Worm (Caenorhabditis elegans) whole organism, L1 larva: ENCODE results near the gene E02C12.8.

Source experiments
- F16B12.6 ChIP-seq: fragments of 150-350 bp; optimal IDR thresholded peaks from 2 replicates; lab custom pipeline; 2014; ENCODE audit warnings: missing biosample characterization, missing genetic modification characterization
- alr-1 ChIP-seq: fragments of 200-800 bp; sonication (Bioruptor generic); optimal IDR thresholded peaks from 2 replicates; lab custom pipeline; 2018; ENCODE audit warnings: borderline replicate concordance, mild to moderate bottlenecking, missing genetic modification characterization, missing compliant biosample characterization
- ama-1 ChIP-seq: fragments of 150-350 bp; optimal IDR thresholded peaks from 2 replicates; lab custom pipeline; 2014
- ceh-82 ChIP-seq, 3 experiments: fragments of 150-350 bp in 1 of 3; sonication (generic microtip) in 2 of 3; optimal IDR thresholded peaks; 2 replicates each; lab custom pipeline; 2014 to 2017; ENCODE audit warnings: missing biosample characterization in 3 of 3, missing genetic modification characterization in 3 of 3
- isw-1 ChIP-seq: fragments of 200-800 bp; sonication (Bioruptor generic); IDR thresholded peaks from 2 replicates; pipeline ENCODE4 v1.3.6; 2022; ENCODE audit warnings: missing genetic modification characterization, missing compliant biosample characterization
- nhr-28 ChIP-seq: fragments of 150-350 bp; optimal IDR thresholded peaks from 2 replicates; lab custom pipeline; 2014; ENCODE audit warnings: missing biosample characterization, missing genetic modification characterization
- nhr-76 ChIP-seq: sonication (generic microtip); optimal IDR thresholded peaks from 2 replicates; lab custom pipeline; 2017; ENCODE audit warnings: missing biosample characterization, missing genetic modification characterization
- swsn-7 ChIP-seq: sonication (generic microtip); optimal IDR thresholded peaks from 2 replicates; lab custom pipeline; 2016; ENCODE audit warnings: missing genetic modification characterization, missing compliant biosample characterization
- tbx-2 ChIP-seq: sonication (generic microtip); optimal IDR thresholded peaks from 2 replicates; lab custom pipeline; 2016; ENCODE audit warnings: missing genetic modification characterization, missing compliant biosample characterization

DNA sequence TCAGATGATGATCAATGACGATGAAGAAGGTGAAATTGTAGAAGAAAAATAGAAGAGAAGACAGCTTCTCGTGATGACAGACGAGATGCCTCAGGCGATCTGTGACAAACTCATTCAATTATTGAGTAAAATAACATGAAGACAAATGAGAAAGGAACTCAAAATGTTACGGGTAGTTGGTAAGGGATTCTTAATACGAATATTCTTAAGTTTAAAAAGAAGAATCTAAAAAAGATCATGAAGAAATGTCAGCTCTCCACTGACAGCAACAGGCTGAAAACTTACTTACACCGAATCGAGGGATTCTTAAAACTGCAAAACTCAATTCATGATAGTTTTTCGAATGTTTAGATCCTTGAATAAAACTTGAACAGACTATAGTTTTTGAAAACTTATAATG lies 41.1 kb upstream of the E02C12.8 start, which contains the start of gene F36D4.4:
- TF ChIP-seq F16B12.6 = no peak
- TF ChIP-seq swsn-7 (tag; lab: Kevin White, UChicago) = no peak
- TF ChIP-seq tbx-2 (tag; lab: Kevin White, UChicago) = no peak
- TF ChIP-seq nhr-76 (tag; lab: Kevin White, UChicago) = no peak
- no peak for TF ChIP-seq isw-1 (GFP tag; lab: Robert Waterston, UW)
- TF ChIP-seq alr-1 (tag; lab: Kevin White, UChicago) = no peak
- TF ChIP-seq nhr-28 = no peak
- no peak for TF ChIP-seq ama-1 (lab: Kevin White, UChicago)
- no peak for TF ChIP-seq ceh-82 (tag; optimal IDR thresholded peaks at IDR 0.05; lab: Kevin White, UChicago)
